Fruit fly (Drosophila melanogaster): ENCODE data around the gene Mical.

DNA sequence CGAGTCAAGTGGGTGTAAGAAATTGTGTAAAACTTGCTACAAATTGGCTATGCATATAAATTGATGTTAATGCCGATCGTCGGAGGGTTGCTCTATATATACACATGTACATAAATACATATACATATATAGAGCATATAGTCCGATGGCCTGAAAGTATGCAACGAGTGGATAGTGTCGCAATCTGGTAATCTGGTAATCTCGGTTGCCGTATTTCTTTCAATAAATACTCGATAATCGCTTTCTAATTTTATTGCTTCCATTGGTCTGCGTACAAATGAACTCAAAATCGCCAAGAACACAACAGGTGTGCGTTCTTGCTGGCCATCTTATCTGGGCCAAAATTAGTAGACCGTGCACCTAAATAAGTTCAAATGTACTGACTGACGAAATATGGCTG lies 16.7 kb upstream of the Mical start:
- TF ChIP-seq Hr78 (GFP tag; optimal IDR thresholded peaks at IDR 0.05) (no peak), CG32264 (GFP tag; optimal IDR thresholded peaks at IDR 0.05) (no peak), CG9705 (GFP tag; optimal IDR thresholded peaks at IDR 0.05) (no peak), Sp1 (GFP tag; optimal IDR thresholded peaks at IDR 0.05) (no peak), GATAd (GFP tag; optimal IDR thresholded peaks at IDR 0.05) (no peak), fru (GFP tag; optimal IDR thresholded peaks at IDR 0.05) (no peak), psq (GFP tag; optimal IDR thresholded peaks at IDR 0.05) (no peak), lola (GFP tag; optimal IDR thresholded peaks at IDR 0.05) (no peak)

All from whole organism, wandering third instar larva.